Worm (Caenorhabditis elegans): ENCODE results near the gene srg-33.
"Not testable (repeated sequence)": the region's sequence is repeated elsewhere in the genome, so short reads cannot be mapped to it uniquely, and the experiment has no call there.

srg-33 gene

ce11 chrV:8334360-8334759 lies 42.5 kb downstream of the srg-33 start, which contains the start of gene tmd-2:
Gene tmd-2 (plus strand): TSS chrV:8334660.
- TF ChIP-seq dao-5 (tag; optimal IDR thresholded peaks at IDR 0.05) (no peak), him-1 (tag; optimal IDR thresholded peaks at IDR 0.05) (no peak), W03F9.2 (tag; optimal IDR thresholded peaks at IDR 0.05) (no peak)

- TF ChIP-seq him-1 (tag; optimal IDR thresholded peaks at IDR 0.05) = no peak
- no peak for TF ChIP-seq W03F9.2 (tag; optimal IDR thresholded peaks at IDR 0.05)
- no peak for TF ChIP-seq dao-5 (tag; optimal IDR thresholded peaks at IDR 0.05)
Measured at ce11 chrV:8335620-8336019, 43.8 kb downstream of the srg-33 start.

DNA sequence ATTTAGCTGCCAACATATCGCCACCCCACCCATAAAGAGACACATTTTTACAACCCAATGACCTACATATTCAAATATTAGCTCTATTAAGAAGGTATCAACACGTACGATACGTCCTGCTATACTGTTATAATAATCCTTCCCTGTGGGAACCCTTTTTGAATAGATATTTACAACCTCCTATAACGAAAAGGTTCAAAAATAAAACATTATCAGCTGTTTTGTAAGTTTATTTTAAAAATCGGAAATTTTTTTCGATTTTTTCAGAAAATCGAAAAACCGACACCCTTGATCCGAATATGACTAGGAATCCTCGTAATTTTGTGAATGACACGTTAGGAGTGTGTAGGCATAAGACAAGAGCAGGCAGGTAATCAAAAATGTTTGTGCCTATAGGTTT lies 49.1 kb downstream of the srg-33 start, which contains the start of gene C08D8.7:
Gene C08D8.7, plus strand, starts transcription at position 301 of the 400 bp plus-strand sequence.
- TF ChIP-seq dao-5, W03F9.2, him-1 (tag; optimal IDR thresholded peaks at IDR 0.05): not testable (repeated sequence)

DNA sequence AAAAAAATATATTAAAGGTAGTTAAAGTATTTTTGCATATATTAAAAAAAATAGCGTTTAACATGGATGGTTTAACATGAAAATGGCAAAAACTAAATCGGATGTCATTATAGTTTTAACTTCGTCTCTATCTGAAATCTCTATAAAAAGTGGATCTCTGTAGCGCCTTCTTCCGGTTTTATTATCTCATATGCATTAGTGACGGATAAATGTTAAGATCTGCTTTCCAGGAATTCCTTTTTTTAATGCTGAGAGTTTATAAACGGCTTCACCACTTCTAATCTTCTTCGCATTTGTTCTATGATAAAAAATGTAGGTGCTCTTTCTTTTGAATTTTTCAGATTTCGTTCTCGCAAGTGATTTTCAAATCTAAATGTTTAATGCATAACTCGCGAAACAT lies 50.6 kb downstream of the srg-33 start:
- TF ChIP-seq dao-5 (tag; optimal IDR thresholded peaks at IDR 0.05) = no peak
- TF ChIP-seq him-1 (tag; optimal IDR thresholded peaks at IDR 0.05) = no peak
- TF ChIP-seq W03F9.2 (tag; optimal IDR thresholded peaks at IDR 0.05) = no peak

Data from whole organism, L4/young adult.